Worm (Caenorhabditis elegans) whole organism, L4 larva: ENCODE data around the gene svop-1.

Source experiments
- F10B5.3 ChIP-seq: sonication (generic microtip); optimal IDR thresholded peaks from 2 replicates; lab custom pipeline; 2016; ENCODE audit warnings: mild to moderate bottlenecking, missing genetic modification characterization, missing compliant biosample characterization
- F26F4.8 ChIP-seq: fragments of 200-800 bp; sonication (Bioruptor generic); conservative IDR thresholded peaks from 2 replicates; pipeline ENCODE4 v1.3.6; 2022; ENCODE audit warnings: missing genetic modification characterization, missing compliant biosample characterization
- F37D6.2 ChIP-seq: sonication (generic microtip); optimal IDR thresholded peaks from 2 replicates; lab custom pipeline; 2016; ENCODE audit warnings: mild to moderate bottlenecking, missing genetic modification characterization, missing compliant biosample characterization
- F44E2.7 ChIP-seq: fragments of 200-800 bp; sonication (Bioruptor generic); IDR thresholded peaks from 2 replicates; pipeline ENCODE4 v2.1.2; 2022; ENCODE audit warnings: missing genetic modification characterization, missing compliant biosample characterization
- T20F7.1 ChIP-seq: fragments of 200-800 bp; sonication (Bioruptor generic); optimal IDR thresholded peaks from 2 replicates; lab custom pipeline; 2018; ENCODE audit warnings: mild to moderate bottlenecking, missing genetic modification characterization, missing compliant biosample characterization
- T26A8.4 ChIP-seq: fragments of 200-800 bp; sonication (Bioruptor generic); IDR thresholded peaks from 2 replicates; pipeline ENCODE4 v1.3.6; 2022; ENCODE audit warnings: missing genetic modification characterization, missing compliant biosample characterization
- Y105C5A.15 ChIP-seq: fragments of 200-800 bp; sonication (Bioruptor generic); IDR thresholded peaks from 2 replicates; pipeline ENCODE4 v1.3.6; 2022; ENCODE audit warnings: missing genetic modification characterization, missing compliant biosample characterization
- Y48G9A.11 ChIP-seq: fragments of 200-800 bp; sonication (Bioruptor generic); IDR thresholded peaks from 2 replicates; pipeline ENCODE4 v1.3.6; 2022; ENCODE audit warnings: missing genetic modification reagents, missing genetic modification characterization, missing compliant biosample characterization
- Y5F2A.4 ChIP-seq: fragments of 200-800 bp; sonication (Bioruptor generic); optimal IDR thresholded peaks from 2 replicates; lab custom pipeline; 2018; ENCODE audit warnings: mild to moderate bottlenecking, missing genetic modification characterization, missing compliant biosample characterization
- aha-1 ChIP-seq: fragments of 150-350 bp; peaks from one replicate; lab custom pipeline; 2014; ENCODE audit warnings: missing biosample characterization, missing genetic modification characterization
- aly-2 ChIP-seq: sonication (generic microtip); optimal IDR thresholded peaks from 2 replicates; lab custom pipeline; 2018; ENCODE audit warnings: missing biosample characterization, missing genetic modification characterization
- ama-1 ChIP-seq: fragments of 150-350 bp; optimal IDR thresholded peaks from 2 replicates; lab custom pipeline; 2014; ENCODE audit warnings: inconsistent platforms, mixed read lengths
- arid-1 ChIP-seq: fragments of 200-800 bp; sonication (Bioruptor generic); conservative IDR thresholded peaks from 2 replicates; pipeline ENCODE4 v1.3.6; 2022; ENCODE audit warnings: missing genetic modification reagents, missing genetic modification characterization, missing compliant biosample characterization
- ceh-20 ChIP-seq: fragments of 200-800 bp; sonication (Bioruptor generic); IDR thresholded peaks from 2 replicates; pipeline ENCODE4 v1.3.6; 2022; ENCODE audit warnings: missing genetic modification reagents, missing genetic modification characterization, missing compliant biosample characterization
- ceh-62 ChIP-seq: sonication (generic microtip); optimal IDR thresholded peaks from 2 replicates; lab custom pipeline; 2017; ENCODE audit warnings: missing biosample characterization, missing genetic modification characterization
- cey-2 ChIP-seq: sonication (generic microtip); optimal IDR thresholded peaks from 3 replicates; lab custom pipeline; 2017; ENCODE audit warnings: missing genetic modification characterization, mild to moderate bottlenecking, missing compliant biosample characterization, antibody characterized with exemption, borderline replicate concordance; ENCODE audit not compliant: insufficient read depth
- ctbp-1 ChIP-seq: fragments of 200-800 bp; sonication (Bioruptor generic); IDR thresholded peaks from 2 replicates; pipeline ENCODE4 v1.3.6; 2022; ENCODE audit warnings: missing genetic modification reagents, missing genetic modification characterization, missing compliant biosample characterization
- duxl-1 ChIP-seq: sonication (generic microtip); optimal IDR thresholded peaks from 2 replicates; lab custom pipeline; 2016; ENCODE audit warnings: mild to moderate bottlenecking, missing genetic modification characterization, moderate library complexity, missing compliant biosample characterization; ENCODE audit not compliant: poor library complexity
- egl-43 ChIP-seq: fragments of 200-800 bp; sonication (Bioruptor generic); IDR thresholded peaks from 2 replicates; pipeline ENCODE4 v1.3.6; 2022; ENCODE audit warnings: missing genetic modification reagents, missing genetic modification characterization, missing compliant biosample characterization
- gei-8 ChIP-seq: fragments of 200-800 bp; sonication (Bioruptor generic); optimal IDR thresholded peaks from 2 replicates; lab custom pipeline; 2018; ENCODE audit warnings: mild to moderate bottlenecking, missing genetic modification characterization, missing compliant biosample characterization
- hmg-1.1 ChIP-seq: fragments of 200-800 bp; sonication (Bioruptor generic); IDR thresholded peaks from 2 replicates; pipeline ENCODE4 v1.3.6; 2022; ENCODE audit warnings: missing genetic modification reagents, missing genetic modification characterization, missing compliant biosample characterization
- lim-7 ChIP-seq: fragments of 200-800 bp; sonication (Bioruptor generic); IDR thresholded peaks from 2 replicates; pipeline ENCODE4 v1.3.6; 2022; ENCODE audit warnings: missing genetic modification characterization, missing compliant biosample characterization
- lin-1 ChIP-seq: fragments of 200-800 bp; sonication (Bioruptor generic); IDR thresholded peaks from 2 replicates; pipeline ENCODE4 v1.3.6; 2022; ENCODE audit warnings: missing genetic modification reagents, missing genetic modification characterization, missing compliant biosample characterization
- lin-39 ChIP-seq: fragments of 150-350 bp; optimal IDR thresholded peaks from 2 replicates; lab custom pipeline; 2014; ENCODE audit warnings: missing biosample characterization, missing genetic modification reagents, missing genetic modification characterization
- lsy-2 ChIP-seq, 2 experiments: fragments of 150-350 bp in 1 of 2; sonication (generic microtip) in 1 of 2; optimal IDR thresholded peaks; 2 replicates each; lab custom pipeline; 2014 to 2017; ENCODE audit warnings: missing biosample characterization in 2 of 2, missing genetic modification characterization in 2 of 2
- mep-1 ChIP-seq: fragments of 150-350 bp; sonication (generic microtip); optimal IDR thresholded peaks from 3 replicates; lab custom pipeline; 2014; ENCODE audit warnings: missing biosample characterization, missing genetic modification characterization
- mes-2 ChIP-seq: sonication (generic microtip); optimal IDR thresholded peaks from 2 replicates; lab custom pipeline; 2016; ENCODE audit warnings: missing genotype, mild to moderate bottlenecking, missing genetic modification characterization, missing compliant biosample characterization; ENCODE audit not compliant: poor library complexity, severe bottlenecking
- mxl-3 ChIP-seq: fragments of 200-800 bp; sonication (Bioruptor generic); optimal IDR thresholded peaks from 2 replicates; lab custom pipeline; 2018; ENCODE audit warnings: mild to moderate bottlenecking, missing genetic modification characterization, missing compliant biosample characterization
- nhr-10 ChIP-seq: fragments of 150-350 bp; optimal IDR thresholded peaks from 2 replicates; lab custom pipeline; 2014; ENCODE audit warnings: missing biosample characterization, missing genetic modification characterization
- nhr-11 ChIP-seq: fragments of 150-350 bp; optimal IDR thresholded peaks from 2 replicates; lab custom pipeline; 2014; ENCODE audit warnings: missing biosample characterization, missing genetic modification characterization
- nhr-6 ChIP-seq: fragments of 150-350 bp; optimal IDR thresholded peaks from 2 replicates; lab custom pipeline; 2014; ENCODE audit warnings: missing biosample characterization, missing genetic modification characterization
- pha-4 ChIP-seq, 2 experiments: fragments of 150-350 bp in 1 of 2; fragments of 200-800 bp in 1 of 2; sonication (Bioruptor generic) in 1 of 2; IDR thresholded peaks in 1 of 2; optimal IDR thresholded peaks in 1 of 2; 2 replicates each; pipeline versions ENCODE4 v1.3.6 to Lab custom; 2014 to 2022; ENCODE audit warnings: missing genetic modification characterization in 2 of 2, missing genetic modification reagents in 2 of 2, missing biosample characterization in 1 of 2, missing compliant biosample characterization in 1 of 2
- php-3 ChIP-seq: fragments of 200-800 bp; sonication (Bioruptor generic); IDR thresholded peaks from 2 replicates; pipeline ENCODE4 v1.3.6; 2022; ENCODE audit warnings: missing genetic modification reagents, missing genetic modification characterization, missing compliant biosample characterization
- pqm-1 ChIP-seq: sonication (generic microtip); optimal IDR thresholded peaks from 2 replicates; lab custom pipeline; 2017; ENCODE audit warnings: missing biosample characterization, missing genetic modification characterization
- rbr-2 ChIP-seq: sonication (generic microtip); optimal IDR thresholded peaks from 2 replicates; lab custom pipeline; 2016; ENCODE audit warnings: missing genotype, missing genetic modification characterization, missing compliant biosample characterization
- saeg-2 ChIP-seq: fragments of 200-800 bp; sonication (Bioruptor generic); IDR thresholded peaks from 2 replicates; pipeline ENCODE4 v1.3.6; 2022; ENCODE audit warnings: missing genetic modification reagents, missing genetic modification characterization, missing compliant biosample characterization
- snpc-4 ChIP-seq: fragments of 150-350 bp; optimal IDR thresholded peaks from 2 replicates; lab custom pipeline; 2014; ENCODE audit warnings: missing biosample characterization, missing genetic modification characterization
- spr-3 ChIP-seq: fragments of 200-800 bp; sonication (Bioruptor generic); optimal IDR thresholded peaks from 2 replicates; lab custom pipeline; 2018; ENCODE audit warnings: mild to moderate bottlenecking, missing genetic modification characterization, missing compliant biosample characterization
- unc-130 ChIP-seq: sonication (generic microtip); optimal IDR thresholded peaks from 2 replicates; lab custom pipeline; 2016; ENCODE audit warnings: missing genetic modification reagents, missing genetic modification characterization, missing compliant biosample characterization
- unc-39 ChIP-seq: sonication (generic microtip); optimal IDR thresholded peaks from 2 replicates; lab custom pipeline; 2017; ENCODE audit warnings: missing biosample characterization, missing genetic modification characterization
- vab-7 ChIP-seq: fragments of 200-800 bp; sonication (Bioruptor generic); IDR thresholded peaks from 2 replicates; pipeline ENCODE4 v1.3.6; 2022; ENCODE audit warnings: missing genetic modification reagents, missing genetic modification characterization, missing compliant biosample characterization
- ztf-7 ChIP-seq: fragments of 150-350 bp; optimal IDR thresholded peaks from 2 replicates; lab custom pipeline; 2014; ENCODE audit warnings: missing biosample characterization, missing genetic modification characterization

Gene svop-1

DNA sequence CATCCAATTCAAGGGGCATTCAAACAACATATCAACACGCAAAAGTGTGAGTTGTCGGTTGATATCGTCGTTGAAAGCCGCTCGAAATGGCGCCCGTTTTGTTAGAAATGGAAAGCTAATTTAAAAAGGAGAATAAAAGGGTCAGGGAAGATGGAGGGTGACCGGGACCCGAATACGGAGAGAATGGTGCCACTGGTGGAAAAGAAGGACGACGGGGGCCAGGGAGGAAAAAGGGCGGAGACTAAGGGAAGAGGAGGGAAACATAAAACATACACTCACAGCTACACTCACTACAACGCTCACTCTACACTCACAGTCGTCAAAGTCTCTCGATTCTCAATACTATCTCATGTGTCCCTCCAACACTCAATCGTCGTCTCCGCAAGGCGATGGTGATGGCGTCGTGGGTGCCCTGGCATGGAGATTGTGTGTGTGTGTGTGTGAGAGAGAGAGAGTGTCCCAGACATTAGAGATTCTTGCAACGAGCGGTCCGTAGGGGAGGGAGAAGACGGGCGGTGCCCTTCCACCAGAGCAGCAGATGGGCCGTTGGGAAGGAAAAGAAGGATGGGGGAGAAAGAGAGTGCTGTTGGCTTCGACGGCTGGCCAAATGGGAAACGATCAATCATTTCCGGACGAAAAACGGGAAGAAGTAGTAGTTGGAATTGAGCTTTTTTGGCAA lies 11.2 kb downstream of the svop-1 start (continued):
- TF ChIP-seq mes-2 (tag; lab: Kevin White, UChicago), result peak; percentile 60
- peak; percentile 21 for TF ChIP-seq F10B5.3 (tag; lab: Kevin White, UChicago)
- peak; percentile 82 to 88 for TF ChIP-seq lsy-2 (tag; optimal IDR thresholded peaks at IDR 0.05; lab: Kevin White, UChicago)
- TF ChIP-seq saeg-2, result no peak
- TF ChIP-seq nhr-10 (tag; lab: Kevin White, UChicago), result no peak
- peak; percentile 22 for TF ChIP-seq ztf-7 (tag; lab: Kevin White, UChicago)
- peak; percentile 63; the same call in 1 of the 2 replicates for TF ChIP-seq ceh-20 (GFP tag; lab: Robert Waterston, UW)

DNA sequence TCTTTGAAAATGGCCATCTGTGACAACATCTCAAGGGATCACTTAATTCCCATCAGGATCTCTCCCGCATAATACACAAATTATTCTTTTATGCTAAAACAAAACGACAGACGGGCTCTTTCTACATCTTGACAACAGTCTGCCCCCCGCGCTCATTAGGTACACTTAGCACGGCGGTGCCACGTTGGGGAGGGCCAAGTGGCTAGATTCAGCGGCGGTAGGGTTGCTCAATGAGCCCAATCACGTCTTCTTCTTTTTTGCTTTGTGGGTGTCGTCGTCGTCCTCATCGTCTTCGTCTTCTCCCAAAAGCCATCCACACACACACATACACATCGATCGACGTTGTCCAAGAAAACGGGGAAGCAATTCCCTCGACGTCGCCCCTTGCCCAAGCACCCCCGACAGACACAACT lies 12.2 kb downstream of the svop-1 start:
- TF ChIP-seq mep-1 (tag; lab: Kevin White, UChicago), result peak; percentile 6
- TF ChIP-seq ceh-62 (tag; lab: Kevin White, UChicago), result no peak
- peak; percentile 18 for TF ChIP-seq spr-3 (GFP tag; lab: Kevin White, UChicago)
- TF ChIP-seq rbr-2 (tag; lab: Kevin White, UChicago), result peak; percentile 34
- TF ChIP-seq gei-8, result no peak
- TF ChIP-seq vab-7 (GFP tag; lab: Robert Waterston, UW), result peak; percentile 48
- TF ChIP-seq ctbp-1 (GFP tag; lab: Robert Waterston, UW), result peak; percentile 72; the same call in 1 of the 2 replicates
- TF ChIP-seq T26A8.4, result peak; percentile 40; the same call in 1 of the 2 replicates
- peak; percentile 42 for TF ChIP-seq hmg-1.1 (GFP tag; lab: Robert Waterston, UW)
- TF ChIP-seq F37D6.2, result peak; percentile 47
- TF ChIP-seq Y48G9A.11, result no peak
- TF ChIP-seq aly-2 (tag; lab: Kevin White, UChicago), result no peak
- TF ChIP-seq snpc-4 (tag; lab: Kevin White, UChicago), result no peak
- 0 out of 2 replicates have a peak, but pooled peaks have one; percentile 58 for TF ChIP-seq F26F4.8 (GFP tag; lab: Robert Waterston, UW)
- 0 out of 2 replicates have a peak, but pooled peaks have one; percentile 10 for TF ChIP-seq pha-4 (GFP tag; IDR thresholded peaks at IDR 0.05; lab: Robert Waterston, UW)
- TF ChIP-seq pha-4 (tag; optimal IDR thresholded peaks at IDR 0.05; lab: Kevin White, UChicago), result no peak
- peak; percentile 61; the same call in 1 of the 2 replicates for TF ChIP-seq egl-43
- peak; percentile 33; the same call in 1 of the 2 replicates for TF ChIP-seq lim-7 (GFP tag; lab: Robert Waterston, UW)
- no peak for TF ChIP-seq nhr-6 (tag; lab: Kevin White, UChicago)

DNA sequence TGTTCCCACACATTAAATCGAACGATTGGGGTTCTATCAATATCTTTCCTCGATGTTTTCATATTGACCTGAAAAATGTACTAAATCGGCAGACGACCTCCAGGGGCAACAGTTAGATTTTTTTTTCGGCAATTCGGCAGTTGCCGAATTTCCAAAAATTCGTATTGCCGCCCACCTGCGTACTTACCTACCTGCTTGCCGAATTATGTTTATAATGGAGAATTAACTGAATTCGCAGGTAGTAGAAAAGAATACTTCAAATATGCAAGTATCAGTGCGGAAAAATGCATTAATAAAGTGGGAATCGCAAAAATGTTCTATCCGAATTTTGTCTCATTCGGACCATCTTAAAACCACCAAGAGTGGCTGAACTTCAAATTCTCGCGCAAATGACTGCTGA lies 15.6 kb downstream of the svop-1 start:
- peak; percentile 94 for TF ChIP-seq aha-1
- TF ChIP-seq Y5F2A.4 (GFP tag; lab: Kevin White, UChicago), result no peak
- no peak for TF ChIP-seq pha-4 (GFP tag; IDR thresholded peaks at IDR 0.05; lab: Robert Waterston, UW)
- TF ChIP-seq pha-4 (tag; optimal IDR thresholded peaks at IDR 0.05; lab: Kevin White, UChicago), result no peak
- TF ChIP-seq vab-7 (GFP tag; lab: Robert Waterston, UW), result no peak

DNA sequence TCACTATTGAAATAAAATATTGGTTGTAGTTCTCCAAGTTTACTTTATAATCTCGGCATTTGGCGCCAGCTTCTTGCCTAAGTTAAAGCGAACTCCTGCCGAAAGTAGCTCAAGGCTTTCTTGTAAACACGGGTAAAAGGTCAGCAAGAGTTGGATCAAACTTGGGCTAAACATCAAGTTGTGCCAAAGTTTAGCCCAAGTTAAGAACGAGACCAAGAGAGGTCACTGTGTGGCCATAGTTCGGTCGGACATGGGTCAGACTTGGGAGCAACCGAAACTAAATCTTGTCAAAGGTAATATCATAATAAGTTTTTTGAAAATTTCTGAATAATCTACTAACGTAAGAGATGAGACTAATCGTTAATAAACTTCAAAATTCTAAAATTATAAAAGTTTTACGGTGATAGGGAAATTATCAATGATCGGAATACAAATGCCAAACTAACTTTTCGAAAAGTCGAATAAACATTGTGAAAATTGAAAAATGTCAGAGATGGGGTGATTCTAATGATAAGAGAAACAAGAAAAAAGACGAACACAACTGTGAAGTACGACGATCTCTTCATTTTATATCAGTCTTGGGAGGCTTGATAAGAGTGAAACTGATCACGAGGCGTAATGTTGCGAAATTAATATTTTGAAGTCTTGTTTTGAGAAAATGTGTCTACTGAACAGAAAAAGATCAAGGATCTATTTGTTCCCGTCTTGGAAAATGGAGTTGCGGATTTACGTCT lies 17.2 kb downstream of the svop-1 start:
- TF ChIP-seq Y105C5A.15, result no peak
- TF ChIP-seq php-3 (GFP tag; lab: Robert Waterston, UW), result no peak
- peak; percentile 89 for TF ChIP-seq pqm-1 (tag; lab: Kevin White, UChicago)
- TF ChIP-seq nhr-11 (tag; lab: Kevin White, UChicago), result peak; percentile 24
- TF ChIP-seq unc-130, result no peak
- no peak for TF ChIP-seq ztf-7 (tag; lab: Kevin White, UChicago)
- TF ChIP-seq F44E2.7 (GFP tag; lab: Robert Waterston, UW), result no peak
- no peak for TF ChIP-seq lin-39 (tag; lab: Kevin White, UChicago)
- TF ChIP-seq arid-1 (GFP tag; lab: Robert Waterston, UW), result no peak
- TF ChIP-seq mxl-3 (GFP tag; lab: Kevin White, UChicago), result peak; percentile 41
- TF ChIP-seq unc-39, result no peak
- peak; percentile 25 for TF ChIP-seq mes-2 (tag; lab: Kevin White, UChicago)
- peak; percentile 27 for TF ChIP-seq cey-2 (tag; lab: Kevin White, UChicago)
- TF ChIP-seq lin-1 (GFP tag; lab: Robert Waterston, UW), result no peak
- no peak for TF ChIP-seq gei-8
- TF ChIP-seq nhr-6 (tag; lab: Kevin White, UChicago), result no peak
- TF ChIP-seq duxl-1 (tag; lab: Kevin White, UChicago), result no peak
- no peak for TF ChIP-seq hmg-1.1 (GFP tag; lab: Robert Waterston, UW)
- peak; percentile 55 for TF ChIP-seq T20F7.1 (GFP tag; lab: Kevin White, UChicago)
- peak; percentile 85 for TF ChIP-seq ama-1 (lab: Kevin White, UChicago)
- no peak for TF ChIP-seq spr-3 (GFP tag; lab: Kevin White, UChicago)
- TF ChIP-seq Y5F2A.4 (GFP tag; lab: Kevin White, UChicago), result no peak
